Worm (Caenorhabditis elegans): Measurements from ENCODE around the gene T07G12.3.

ce11 chrIV:10567822-10568221, 34.1 kb downstream of the T07G12.3 start:
- TF ChIP-seq dao-5 (tag; optimal IDR thresholded peaks at IDR 0.05) = no peak
- no peak for TF ChIP-seq W03F9.2 (tag; optimal IDR thresholded peaks at IDR 0.05)
- TF ChIP-seq him-1 (tag; optimal IDR thresholded peaks at IDR 0.05) = no peak

Data from whole organism, L4/young adult.